Worm (Caenorhabditis elegans) whole organism, young adult: ENCODE data around the gene M03A1.3.

Source experiments
- F33H1.4 ChIP-seq: fragments of 200-800 bp; sonication (Bioruptor generic); IDR thresholded peaks from 2 replicates; pipeline ENCODE4 v1.3.6; 2022; ENCODE audit warnings: missing genetic modification reagents, missing genetic modification characterization, missing compliant biosample characterization
- F52B5.7 ChIP-seq: sonication (generic microtip); optimal IDR thresholded peaks from 2 replicates; lab custom pipeline; 2016; ENCODE audit warnings: mild to moderate bottlenecking, missing genetic modification characterization, missing compliant biosample characterization
- F57A8.1 ChIP-seq: fragments of 200-800 bp; sonication (Bioruptor generic); optimal IDR thresholded peaks from 2 replicates; lab custom pipeline; 2018; ENCODE audit warnings: mild to moderate bottlenecking, missing genetic modification characterization, moderate library complexity, missing compliant biosample characterization
- F57C9.4 ChIP-seq: sonication (generic microtip); optimal IDR thresholded peaks from 2 replicates; lab custom pipeline; 2017; ENCODE audit warnings: mild to moderate bottlenecking, missing genetic modification characterization, missing compliant biosample characterization
- T26A5.8 ChIP-seq: sonication (generic microtip); optimal IDR thresholded peaks from 2 replicates; lab custom pipeline; 2016; ENCODE audit warnings: missing genetic modification characterization, missing compliant biosample characterization
- Y56A3A.18 ChIP-seq: fragments of 200-800 bp; sonication (Bioruptor generic); IDR thresholded peaks from 2 replicates; pipeline ENCODE4 v1.3.6; 2022; ENCODE audit warnings: missing genetic modification reagents, missing genetic modification characterization, missing compliant biosample characterization
- Y79H2A.3 ChIP-seq: fragments of 200-800 bp; sonication (Bioruptor generic); conservative IDR thresholded peaks from 2 replicates; pipeline ENCODE4 v1.3.6; 2022; ENCODE audit warnings: missing genetic modification reagents, missing genetic modification characterization, missing compliant biosample characterization
- Y95B8A.8 ChIP-seq: fragments of 200-800 bp; sonication (Bioruptor generic); IDR thresholded peaks from 2 replicates; pipeline ENCODE4 v1.3.6; 2022; ENCODE audit warnings: missing genetic modification reagents, missing genetic modification characterization, missing compliant biosample characterization
- ama-1 ChIP-seq, 3 experiments: fragments of 150-350 bp in 1 of 3; sonication (generic microtip) in 2 of 3; optimal IDR thresholded peaks; 2 replicates each; lab custom pipeline; 2014 to 2018; ENCODE audit warnings: missing biosample characterization in 2 of 3, missing genetic modification characterization in 2 of 3, missing genetic modification reagents in 2 of 3
- atf-7 ChIP-seq: sonication (generic microtip); optimal IDR thresholded peaks from 2 replicates; lab custom pipeline; 2017; ENCODE audit warnings: mild to moderate bottlenecking, missing genetic modification characterization, missing compliant biosample characterization
- bed-2 ChIP-seq: fragments of 200-800 bp; sonication (Bioruptor generic); IDR thresholded peaks from 2 replicates; pipeline ENCODE4 v1.3.6; 2022; ENCODE audit warnings: missing genetic modification reagents, missing genetic modification characterization, missing compliant biosample characterization
- cebp-2 ChIP-seq: fragments of 200-800 bp; sonication (Bioruptor generic); IDR thresholded peaks from 2 replicates; pipeline ENCODE4 v1.3.6; 2022; ENCODE audit warnings: missing genetic modification characterization, missing compliant biosample characterization
- ceh-100 ChIP-seq: fragments of 200-800 bp; sonication (Bioruptor generic); IDR thresholded peaks from 2 replicates; pipeline ENCODE4 v1.3.6; 2022; ENCODE audit warnings: missing genetic modification reagents, missing genetic modification characterization, missing compliant biosample characterization
- ceh-91 ChIP-seq: fragments of 200-800 bp; sonication (Bioruptor generic); IDR thresholded peaks from 2 replicates; pipeline ENCODE4 v1.3.6; 2022; ENCODE audit warnings: missing genetic modification reagents, missing genetic modification characterization, missing compliant biosample characterization
- chd-7 ChIP-seq: sonication (generic microtip); optimal IDR thresholded peaks from 2 replicates; lab custom pipeline; 2016; ENCODE audit warnings: mild to moderate bottlenecking, missing genetic modification characterization, moderate library complexity, missing compliant biosample characterization
- dox-1 ChIP-seq: fragments of 200-800 bp; sonication (Bioruptor generic); IDR thresholded peaks from 2 replicates; pipeline ENCODE4 v1.3.6; 2022; ENCODE audit warnings: missing genetic modification reagents, missing genetic modification characterization, missing compliant biosample characterization
- dpff-1 ChIP-seq: sonication (generic microtip); optimal IDR thresholded peaks from 2 replicates; lab custom pipeline; 2017; ENCODE audit warnings: mild to moderate bottlenecking, missing genetic modification characterization, missing compliant biosample characterization
- fkh-3 ChIP-seq: sonication (generic microtip); optimal IDR thresholded peaks from 2 replicates; lab custom pipeline; 2016; ENCODE audit warnings: mild to moderate bottlenecking, missing genetic modification characterization, missing compliant biosample characterization
- him-1 ChIP-seq: sonication (generic microtip); optimal IDR thresholded peaks from 2 replicates; lab custom pipeline; 2016; ENCODE audit warnings: missing genotype, missing genetic modification reagents, missing genetic modification characterization, missing compliant biosample characterization
- hmg-1.2 ChIP-seq: fragments of 200-800 bp; sonication (Bioruptor generic); IDR thresholded peaks from 2 replicates; pipeline ENCODE4 v1.3.6; 2022; ENCODE audit warnings: missing genetic modification reagents, missing genetic modification characterization, missing compliant biosample characterization
- hrde-1 ChIP-seq: sonication (generic microtip); optimal IDR thresholded peaks from 2 replicates; lab custom pipeline; 2016; ENCODE audit warnings: missing genetic modification characterization, mild to moderate bottlenecking, missing compliant biosample characterization, moderate library complexity, missing genotype, missing genetic modification reagents, borderline replicate concordance
- hsf-1 ChIP-seq: fragments of 200-800 bp; sonication (Bioruptor generic); IDR thresholded peaks from 2 replicates; pipeline ENCODE4 v1.3.6; 2022; ENCODE audit warnings: missing genetic modification reagents, missing genetic modification characterization, missing compliant biosample characterization
- lag-1 ChIP-seq: fragments of 200-800 bp; sonication (Bioruptor generic); IDR thresholded peaks from 2 replicates; pipeline ENCODE4 v1.3.6; 2022; ENCODE audit warnings: missing genetic modification reagents, missing genetic modification characterization, missing compliant biosample characterization
- let-607 ChIP-seq, 2 experiments: fragments of 200-800 bp in 1 of 2; sonication (Bioruptor generic) in 1 of 2; sonication (generic microtip) in 1 of 2; optimal IDR thresholded peaks; 2 replicates each; lab custom pipeline; 2016 to 2018; ENCODE audit warnings: mild to moderate bottlenecking in 2 of 2, missing compliant biosample characterization in 2 of 2, missing genetic modification characterization in 2 of 2, moderate library complexity in 2 of 2, missing genotype in 1 of 2
- lin-26 ChIP-seq: fragments of 200-800 bp; sonication (Bioruptor generic); IDR thresholded peaks from 2 replicates; pipeline ENCODE4 v1.3.6; 2022; ENCODE audit warnings: missing genetic modification reagents, missing genetic modification characterization, missing compliant biosample characterization
- lsl-1 ChIP-seq: fragments of 200-800 bp; sonication (Bioruptor generic); optimal IDR thresholded peaks from 2 replicates; lab custom pipeline; 2018; ENCODE audit warnings: mild to moderate bottlenecking, missing genetic modification characterization, moderate library complexity, missing compliant biosample characterization
- lsy-27 ChIP-seq: sonication (generic microtip); optimal IDR thresholded peaks from 2 replicates; lab custom pipeline; 2017; ENCODE audit warnings: missing genetic modification characterization, mild to moderate bottlenecking, missing compliant biosample characterization, antibody characterized with exemption, missing genotype, borderline replicate concordance; ENCODE audit not compliant: insufficient read depth
- madf-6 ChIP-seq: fragments of 200-800 bp; sonication (Bioruptor generic); IDR thresholded peaks from 2 replicates; pipeline ENCODE4 v1.3.6; 2022; ENCODE audit warnings: missing genetic modification reagents, missing genetic modification characterization, missing compliant biosample characterization
- mcd-1 ChIP-seq: fragments of 200-800 bp; sonication (Bioruptor generic); IDR thresholded peaks from 2 replicates; pipeline ENCODE4 v1.3.6; 2022; ENCODE audit warnings: missing genetic modification reagents, missing genetic modification characterization, missing compliant biosample characterization
- mxl-1 ChIP-seq: sonication (generic microtip); optimal IDR thresholded peaks from 2 replicates; lab custom pipeline; 2016; ENCODE audit warnings: missing genetic modification characterization, missing compliant biosample characterization
- nfya-1 ChIP-seq: sonication (generic microtip); optimal IDR thresholded peaks from 2 replicates; lab custom pipeline; 2017; ENCODE audit warnings: antibody characterized with exemption, missing compliant biosample characterization, missing genetic modification characterization, borderline replicate concordance; ENCODE audit not compliant: insufficient read depth
- nfya-2 ChIP-seq: fragments of 200-800 bp; sonication (Bioruptor generic); IDR thresholded peaks from 2 replicates; pipeline ENCODE4 v1.3.6; 2022; ENCODE audit warnings: missing genetic modification reagents, missing genetic modification characterization, missing compliant biosample characterization
- nfyb-1 ChIP-seq: fragments of 200-800 bp; sonication (Bioruptor generic); IDR thresholded peaks from 2 replicates; pipeline ENCODE4 v1.3.6; 2022; ENCODE audit warnings: missing genetic modification reagents, missing genetic modification characterization, missing compliant biosample characterization
- nhr-27 ChIP-seq: fragments of 200-800 bp; sonication (Bioruptor generic); optimal IDR thresholded peaks from 2 replicates; lab custom pipeline; 2018; ENCODE audit warnings: mild to moderate bottlenecking, missing genetic modification characterization, moderate library complexity, missing compliant biosample characterization
- pbrm-1 ChIP-seq: fragments of 200-800 bp; sonication (Bioruptor generic); IDR thresholded peaks from 2 replicates; pipeline ENCODE4 v1.3.6; 2022; ENCODE audit warnings: missing genetic modification reagents, missing genetic modification characterization, missing compliant biosample characterization
- rec-8 ChIP-seq, 2 experiments: sonication (generic microtip); optimal IDR thresholded peaks; 2 replicates each; lab custom pipeline; 2016; ENCODE audit warnings: mild to moderate bottlenecking in 2 of 2, missing genetic modification characterization in 2 of 2, missing genetic modification reagents in 2 of 2, missing genotype in 2 of 2, missing biosample characterization in 1 of 2, missing compliant biosample characterization in 1 of 2, moderate library complexity in 1 of 2
- rpc-1 ChIP-seq, 2 experiments: fragments of 150-350 bp in 1 of 2; sonication (generic microtip) in 1 of 2; optimal IDR thresholded peaks; 2 replicates each; lab custom pipeline; 2014 to 2018; ENCODE audit warnings: missing biosample characterization in 1 of 2, missing genetic modification characterization in 1 of 2, missing genetic modification reagents in 1 of 2, missing genotype in 1 of 2
- sea-2 ChIP-seq: fragments of 200-800 bp; sonication (Bioruptor generic); IDR thresholded peaks from 2 replicates; pipeline ENCODE4 v1.3.6; 2022; ENCODE audit warnings: missing genetic modification characterization, missing compliant biosample characterization
- snpc-4 ChIP-seq, 5 experiments: fragments of 150-350 bp in 1 of 5; sonication (generic microtip) in 4 of 5; optimal IDR thresholded peaks; 2 replicates each; lab custom pipeline; 2014 to 2018; ENCODE audit warnings: missing genetic modification characterization in 5 of 5, missing biosample characterization in 3 of 5, antibody characterized with exemption in 2 of 5, mild to moderate bottlenecking in 2 of 5, missing compliant biosample characterization in 2 of 5, missing genotype in 2 of 5, moderate library complexity in 2 of 5, missing genetic modification reagents in 1 of 5
- somi-1 ChIP-seq: fragments of 200-800 bp; sonication (Bioruptor generic); optimal IDR thresholded peaks from 2 replicates; lab custom pipeline; 2018; ENCODE audit warnings: mild to moderate bottlenecking, missing genetic modification characterization, missing compliant biosample characterization
- tbp1 ChIP-seq: fragments of 200-800 bp; sonication (Bioruptor generic); optimal IDR thresholded peaks from 2 replicates; lab custom pipeline; 2018; ENCODE audit warnings: mild to moderate bottlenecking, missing genetic modification characterization, missing compliant biosample characterization
- xnd-1 ChIP-seq: sonication (generic microtip); optimal IDR thresholded peaks from 2 replicates; lab custom pipeline; 2016; ENCODE audit warnings: missing genotype, missing genetic modification reagents, missing genetic modification characterization, missing compliant biosample characterization
- ztf-26 ChIP-seq: sonication (generic microtip); optimal IDR thresholded peaks from 2 replicates; lab custom pipeline; 2017; ENCODE audit warnings: missing genetic modification characterization, missing compliant biosample characterization
- ztf-28 ChIP-seq: fragments of 200-800 bp; sonication (Bioruptor generic); IDR thresholded peaks from 2 replicates; pipeline ENCODE4 v1.3.6; 2022; ENCODE audit warnings: missing genetic modification reagents, missing genetic modification characterization, missing compliant biosample characterization
- ztf-3 ChIP-seq: fragments of 200-800 bp; sonication (Bioruptor generic); optimal IDR thresholded peaks from 2 replicates; lab custom pipeline; 2018; ENCODE audit warnings: mild to moderate bottlenecking, missing genetic modification characterization, missing compliant biosample characterization

Gene M03A1.3

ce11 chrII:4590660-4591059 is 33.1 kb downstream of the M03A1.3 start (continued):
- TF ChIP-seq sea-2 (GFP tag; lab: Robert Waterston, UW) (no peak), nfya-1 (tag; lab: Kevin White, UChicago) (no peak), nhr-27 (no peak), mxl-1 (no peak), dox-1 (GFP tag; lab: Robert Waterston, UW) (no peak), ceh-100 (GFP tag; lab: Robert Waterston, UW) (no peak), lin-26 (0 out of 2 replicates have a peak, but pooled peaks have one; percentile 58), fkh-3 (tag; lab: Kevin White, UChicago) (no peak), rpc-1 (optimal IDR thresholded peaks at IDR 0.05; lab: Kevin White, UChicago) (no peak), rpc-1 (tag; optimal IDR thresholded peaks at IDR 0.05; lab: Kevin White, UChicago) (no peak), mcd-1 (GFP tag; lab: Robert Waterston, UW) (no peak), him-1 (peak; percentile 89), nfya-2 (GFP tag; lab: Robert Waterston, UW) (no peak), nfyb-1 (GFP tag; lab: Robert Waterston, UW) (no peak), F52B5.7 (tag; lab: Kevin White, UChicago) (no peak), ztf-28 (GFP tag; lab: Robert Waterston, UW) (no peak), xnd-1 (tag; lab: Kevin White, UChicago) (no peak), dpff-1 (tag; lab: Kevin White, UChicago) (no peak), Y79H2A.3 (peak; percentile 60; the same call in 1 of the 2 replicates), lsy-27 (tag; lab: Kevin White, UChicago) (no peak), bed-2 (GFP tag; lab: Robert Waterston, UW) (no peak), cebp-2 (GFP tag; lab: Robert Waterston, UW) (no peak), hsf-1 (GFP tag; lab: Robert Waterston, UW) (peak; percentile 43; the same call in 1 of the 2 replicates), F33H1.4 (GFP tag; lab: Robert Waterston, UW) (no peak), chd-7 (no peak), pbrm-1 (GFP tag; lab: Robert Waterston, UW) (peak; percentile 70), tbp1 (GFP tag; lab: Kevin White, UChicago) (no peak), atf-7 (tag; lab: Kevin White, UChicago) (peak; percentile 45), ztf-3 (no peak), hrde-1 (tag; lab: Kevin White, UChicago) (no peak), F57C9.4 (no peak), rec-8 (tag; optimal IDR thresholded peaks at IDR 0.05; lab: Kevin White, UChicago) (no peak), Y56A3A.18 (GFP tag; lab: Robert Waterston, UW) (no peak), let-607 (tag; optimal IDR thresholded peaks at IDR 0.05; lab: Kevin White, UChicago) (no peak), Y95B8A.8 (GFP tag; lab: Robert Waterston, UW) (no peak), F57A8.1 (no peak), ztf-26 (no peak), ama-1 (optimal IDR thresholded peaks at IDR 0.05; lab: Kevin White, UChicago) (no peak), ama-1 (GFP tag; optimal IDR thresholded peaks at IDR 0.05; lab: Kevin White, UChicago) (peak in 1 of 2 experiments; percentile 41), ceh-91 (GFP tag; lab: Robert Waterston, UW) (no peak), T26A5.8 (tag; lab: Kevin White, UChicago) (no peak), lsl-1 (GFP tag; lab: Kevin White, UChicago) (peak; percentile 35), somi-1 (GFP tag; lab: Kevin White, UChicago) (no peak), hmg-1.2 (GFP tag; lab: Robert Waterston, UW) (no peak), madf-6 (GFP tag; lab: Robert Waterston, UW) (peak; percentile 15; the same call in 1 of the 2 replicates), snpc-4 (GFP tag; optimal IDR thresholded peaks at IDR 0.05; lab: Kevin White, UChicago) (no peak), snpc-4 (tag; optimal IDR thresholded peaks at IDR 0.05; lab: Kevin White, UChicago) (no peak), lag-1 (GFP tag; lab: Robert Waterston, UW) (no peak)
